Worm (Caenorhabditis elegans) whole organism, mixed stage, embryonic: ENCODE results near the gene pqn-70.

Experiments
- elt-3 ChIP-seq: fragments of 150-350 bp; optimal IDR thresholded peaks from 2 replicates; lab custom pipeline; 2014; ENCODE audit warnings: missing biosample characterization, missing genetic modification characterization
- lin-13 ChIP-seq: fragments of 150-350 bp; optimal IDR thresholded peaks from 2 replicates; lab custom pipeline; 2014; ENCODE audit warnings: missing biosample characterization, missing genetic modification characterization
- mep-1 ChIP-seq: fragments of 150-350 bp; optimal IDR thresholded peaks from 2 replicates; lab custom pipeline; 2017; ENCODE audit warnings: missing biosample characterization, missing genetic modification reagents, missing genetic modification characterization, inconsistent platforms
- nhr-237 ChIP-seq: fragments of 150-350 bp; optimal IDR thresholded peaks from 2 replicates; lab custom pipeline; 2014; ENCODE audit warnings: missing biosample characterization, missing genetic modification characterization
- nhr-28 ChIP-seq: fragments of 150-350 bp; optimal IDR thresholded peaks from 2 replicates; lab custom pipeline; 2014; ENCODE audit warnings: missing biosample characterization, missing genetic modification characterization
- snpc-4 ChIP-seq: fragments of 150-350 bp; optimal IDR thresholded peaks from 2 replicates; lab custom pipeline; 2014; ENCODE audit warnings: missing biosample characterization, missing genetic modification characterization

DNA sequence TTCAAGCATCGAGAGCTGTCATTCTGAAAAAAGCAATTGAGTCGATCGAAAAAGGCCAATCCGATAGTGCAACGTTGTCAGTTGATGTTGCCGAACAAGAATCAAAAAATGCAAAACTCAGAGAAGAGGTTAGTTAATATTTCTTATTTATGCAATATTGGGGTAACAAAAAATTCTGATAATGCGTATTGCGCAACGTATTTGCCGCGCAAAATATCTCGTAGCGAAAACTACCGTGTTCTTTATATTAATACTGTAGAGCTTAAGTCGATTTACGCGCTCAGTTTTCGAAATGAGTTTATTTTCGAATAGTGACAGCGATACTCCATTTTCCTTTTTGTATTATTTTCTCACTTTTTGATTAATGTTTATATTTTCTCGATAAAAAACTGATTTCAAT is 16.5 kb upstream of the pqn-70 start:
- TF ChIP-seq lin-13 (tag; lab: Kevin White, UChicago) (no peak), elt-3 (tag; lab: Kevin White, UChicago) (no peak), nhr-28 (no peak), snpc-4 (tag; lab: Kevin White, UChicago) (no peak), nhr-237 (tag; lab: Kevin White, UChicago) (no peak), mep-1 (no peak)
